Worm (Caenorhabditis elegans) whole organism, L1 larva: ENCODE results near the gene F56D6.11.

ENCODE experiments used
- ama-1 ChIP-seq: fragments of 150-350 bp; optimal IDR thresholded peaks from 2 replicates; lab custom pipeline; 2014
- ceh-63 ChIP-seq: fragments of 200-800 bp; sonication (Bioruptor generic); optimal IDR thresholded peaks from 2 replicates; lab custom pipeline; 2018; ENCODE audit warnings: mild to moderate bottlenecking, missing genetic modification characterization, missing compliant biosample characterization
- mef-2 ChIP-seq: fragments of 150-350 bp; optimal IDR thresholded peaks from 2 replicates; lab custom pipeline; 2014; ENCODE audit warnings: missing biosample characterization, missing genetic modification characterization

ce11 chrIV:3915296-3915695, 9.0 kb upstream of the F56D6.11 start, which contains the start of gene srz-20:
- TF ChIP-seq ama-1 (lab: Kevin White, UChicago) (no peak), ceh-63 (GFP tag; lab: Kevin White, UChicago) (no peak), mef-2 (tag; lab: Kevin White, UChicago) (no peak)
